Worm (Caenorhabditis elegans) whole organism, midembryonic: ENCODE measurements around the gene lsy-2.

Source experiments
- med-1 ChIP-seq: sonication (generic microtip); optimal IDR thresholded peaks from 2 replicates; lab custom pipeline; 2017; ENCODE audit warnings: missing genetic modification characterization, mild to moderate bottlenecking, missing compliant biosample characterization, antibody characterized with exemption, missing genetic modification reagents; ENCODE audit not compliant: insufficient read depth
- ztf-29 ChIP-seq: fragments of 200-800 bp; sonication (Bioruptor generic); IDR thresholded peaks from 2 replicates; pipeline ENCODE4 v1.3.6; 2022; ENCODE audit warnings: missing genetic modification reagents, missing genetic modification characterization, missing compliant biosample characterization

- TF ChIP-seq ztf-29 (GFP tag; lab: Robert Waterston, UW) (no peak), med-1 (no peak)
Measured at ce11 chrX:2090493-2090892, 989 bp downstream of the lsy-2 start.
